Worm (Caenorhabditis elegans) whole organism, L4 larva: ENCODE measurements around the gene F10C2.4.

Experiments
- F10B5.3 ChIP-seq: sonication (generic microtip); optimal IDR thresholded peaks from 2 replicates; lab custom pipeline; 2016; ENCODE audit warnings: mild to moderate bottlenecking, missing genetic modification characterization, missing compliant biosample characterization
- F26F4.8 ChIP-seq: fragments of 200-800 bp; sonication (Bioruptor generic); conservative IDR thresholded peaks from 2 replicates; pipeline ENCODE4 v1.3.6; 2022; ENCODE audit warnings: missing genetic modification characterization, missing compliant biosample characterization
- F49E8.2 ChIP-seq: sonication (generic microtip); optimal IDR thresholded peaks from 2 replicates; lab custom pipeline; 2016; ENCODE audit warnings: missing compliant biosample characterization, mild to moderate bottlenecking, missing genetic modification characterization, borderline replicate concordance
- T20F7.1 ChIP-seq: fragments of 200-800 bp; sonication (Bioruptor generic); optimal IDR thresholded peaks from 2 replicates; lab custom pipeline; 2018; ENCODE audit warnings: mild to moderate bottlenecking, missing genetic modification characterization, missing compliant biosample characterization
- Y48G9A.11 ChIP-seq: fragments of 200-800 bp; sonication (Bioruptor generic); IDR thresholded peaks from 2 replicates; pipeline ENCODE4 v1.3.6; 2022; ENCODE audit warnings: missing genetic modification reagents, missing genetic modification characterization, missing compliant biosample characterization
- Y75B8A.6 ChIP-seq: fragments of 200-800 bp; sonication (Bioruptor generic); IDR thresholded peaks from 2 replicates; pipeline ENCODE4 v1.3.6; 2022; ENCODE audit warnings: missing genetic modification reagents, missing genetic modification characterization, missing compliant biosample characterization
- ZK546.5 ChIP-seq, 2 experiments: sonication (generic microtip); optimal IDR thresholded peaks; 2 replicates each; lab custom pipeline; 2017; ENCODE audit warnings: missing biosample characterization in 2 of 2, missing genetic modification characterization in 2 of 2
- aha-1 ChIP-seq: fragments of 150-350 bp; peaks from one replicate; lab custom pipeline; 2014; ENCODE audit warnings: missing biosample characterization, missing genetic modification characterization
- ama-1 ChIP-seq: fragments of 150-350 bp; optimal IDR thresholded peaks from 2 replicates; lab custom pipeline; 2014; ENCODE audit warnings: inconsistent platforms, mixed read lengths
- ceh-28 ChIP-seq: fragments of 150-350 bp; optimal IDR thresholded peaks from 2 replicates; lab custom pipeline; 2014; ENCODE audit warnings: missing biosample characterization, missing genetic modification reagents, missing genetic modification characterization
- ceh-44 ChIP-seq: fragments of 200-800 bp; sonication (Bioruptor generic); IDR thresholded peaks from 2 replicates; pipeline ENCODE4 v1.3.6; 2022; ENCODE audit warnings: missing genetic modification reagents, missing genetic modification characterization, missing compliant biosample characterization
- ceh-62 ChIP-seq: sonication (generic microtip); optimal IDR thresholded peaks from 2 replicates; lab custom pipeline; 2017; ENCODE audit warnings: missing biosample characterization, missing genetic modification characterization
- ctbp-1 ChIP-seq: fragments of 200-800 bp; sonication (Bioruptor generic); IDR thresholded peaks from 2 replicates; pipeline ENCODE4 v1.3.6; 2022; ENCODE audit warnings: missing genetic modification reagents, missing genetic modification characterization, missing compliant biosample characterization
- daf-16 ChIP-seq, 3 experiments: sonication (generic microtip); optimal IDR thresholded peaks; 2 replicates each; lab custom pipeline; 2016 to 2017; ENCODE audit warnings: missing genetic modification characterization in 3 of 3, missing genetic modification reagents in 3 of 3, mild to moderate bottlenecking in 2 of 3, missing compliant biosample characterization in 2 of 3, missing biosample characterization in 1 of 3, moderate library complexity in 1 of 3
- daf-8 ChIP-seq: fragments of 200-800 bp; sonication (Bioruptor generic); IDR thresholded peaks from 2 replicates; pipeline ENCODE4 v1.3.6; 2022; ENCODE audit warnings: missing genetic modification characterization, missing compliant biosample characterization
- dpl-1 ChIP-seq: fragments of 150-350 bp; optimal IDR thresholded peaks from 2 replicates; lab custom pipeline; 2014; ENCODE audit warnings: missing biosample characterization, missing genetic modification reagents, missing genetic modification characterization
- duxl-1 ChIP-seq: sonication (generic microtip); optimal IDR thresholded peaks from 2 replicates; lab custom pipeline; 2016; ENCODE audit warnings: mild to moderate bottlenecking, missing genetic modification characterization, moderate library complexity, missing compliant biosample characterization; ENCODE audit not compliant: poor library complexity
- egl-27 ChIP-seq: sonication (generic microtip); optimal IDR thresholded peaks from 3 replicates; lab custom pipeline; 2017; ENCODE audit warnings: missing biosample characterization, missing genetic modification reagents, missing genetic modification characterization
- egl-43 ChIP-seq: fragments of 200-800 bp; sonication (Bioruptor generic); IDR thresholded peaks from 2 replicates; pipeline ENCODE4 v1.3.6; 2022; ENCODE audit warnings: missing genetic modification reagents, missing genetic modification characterization, missing compliant biosample characterization
- fkh-10 ChIP-seq: fragments of 150-350 bp; optimal IDR thresholded peaks from 2 replicates; lab custom pipeline; 2014; ENCODE audit warnings: missing biosample characterization, missing genetic modification reagents, missing genetic modification characterization
- gei-8 ChIP-seq: fragments of 200-800 bp; sonication (Bioruptor generic); optimal IDR thresholded peaks from 2 replicates; lab custom pipeline; 2018; ENCODE audit warnings: mild to moderate bottlenecking, missing genetic modification characterization, missing compliant biosample characterization
- hlh-30 ChIP-seq: sonication (generic microtip); optimal IDR thresholded peaks from 2 replicates; lab custom pipeline; 2017; ENCODE audit warnings: antibody characterized with exemption, mild to moderate bottlenecking, missing genetic modification characterization, missing compliant biosample characterization; ENCODE audit not compliant: insufficient read depth
- hmg-1.1 ChIP-seq: fragments of 200-800 bp; sonication (Bioruptor generic); IDR thresholded peaks from 2 replicates; pipeline ENCODE4 v1.3.6; 2022; ENCODE audit warnings: missing genetic modification reagents, missing genetic modification characterization, missing compliant biosample characterization
- lin-1 ChIP-seq: fragments of 200-800 bp; sonication (Bioruptor generic); IDR thresholded peaks from 2 replicates; pipeline ENCODE4 v1.3.6; 2022; ENCODE audit warnings: missing genetic modification reagents, missing genetic modification characterization, missing compliant biosample characterization
- lin-15B ChIP-seq: fragments of 150-350 bp; sonication (generic microtip); optimal IDR thresholded peaks from 3 replicates; lab custom pipeline; 2014; ENCODE audit warnings: missing biosample characterization, missing genetic modification characterization
- lin-39 ChIP-seq: fragments of 150-350 bp; optimal IDR thresholded peaks from 2 replicates; lab custom pipeline; 2014; ENCODE audit warnings: missing biosample characterization, missing genetic modification reagents, missing genetic modification characterization
- lsy-2 ChIP-seq, 2 experiments: fragments of 150-350 bp in 1 of 2; sonication (generic microtip) in 1 of 2; optimal IDR thresholded peaks; 2 replicates each; lab custom pipeline; 2014 to 2017; ENCODE audit warnings: missing biosample characterization in 2 of 2, missing genetic modification characterization in 2 of 2
- madf-9 ChIP-seq: fragments of 200-800 bp; sonication (Bioruptor generic); conservative IDR thresholded peaks from 2 replicates; pipeline ENCODE4 v1.3.6; 2022; ENCODE audit warnings: missing genetic modification reagents, missing genetic modification characterization, missing compliant biosample characterization
- mdt-29 ChIP-seq: fragments of 200-800 bp; sonication (Bioruptor generic); IDR thresholded peaks from 2 replicates; pipeline ENCODE4 v1.3.6; 2022; ENCODE audit warnings: missing genetic modification reagents, missing genetic modification characterization, missing compliant biosample characterization
- mxl-2 ChIP-seq: fragments of 200-800 bp; sonication (Bioruptor generic); conservative IDR thresholded peaks from 2 replicates; pipeline ENCODE4 v1.3.6; 2022; ENCODE audit warnings: missing genetic modification reagents, missing genetic modification characterization, missing compliant biosample characterization
- mxl-3 ChIP-seq: fragments of 200-800 bp; sonication (Bioruptor generic); optimal IDR thresholded peaks from 2 replicates; lab custom pipeline; 2018; ENCODE audit warnings: mild to moderate bottlenecking, missing genetic modification characterization, missing compliant biosample characterization
- nhr-11 ChIP-seq: fragments of 150-350 bp; optimal IDR thresholded peaks from 2 replicates; lab custom pipeline; 2014; ENCODE audit warnings: missing biosample characterization, missing genetic modification characterization
- nhr-42 ChIP-seq: fragments of 200-800 bp; sonication (Bioruptor generic); IDR thresholded peaks from 2 replicates; pipeline ENCODE4 v1.3.6; 2022; ENCODE audit warnings: missing genetic modification characterization, missing compliant biosample characterization
- nhr-6 ChIP-seq: fragments of 150-350 bp; optimal IDR thresholded peaks from 2 replicates; lab custom pipeline; 2014; ENCODE audit warnings: missing biosample characterization, missing genetic modification characterization
- php-3 ChIP-seq: fragments of 200-800 bp; sonication (Bioruptor generic); IDR thresholded peaks from 2 replicates; pipeline ENCODE4 v1.3.6; 2022; ENCODE audit warnings: missing genetic modification reagents, missing genetic modification characterization, missing compliant biosample characterization
- sdz-12 ChIP-seq: fragments of 200-800 bp; sonication (Bioruptor generic); optimal IDR thresholded peaks from 2 replicates; lab custom pipeline; 2018; ENCODE audit warnings: mild to moderate bottlenecking, missing genetic modification characterization, missing compliant biosample characterization
- set-16 ChIP-seq: fragments of 200-800 bp; sonication (Bioruptor generic); IDR thresholded peaks from 2 replicates; pipeline ENCODE4 v1.3.6; 2022; ENCODE audit warnings: missing genetic modification reagents, missing genetic modification characterization, missing compliant biosample characterization
- skn-1 ChIP-seq: fragments of 150-350 bp; optimal IDR thresholded peaks from 2 replicates; lab custom pipeline; 2014; ENCODE audit warnings: missing biosample characterization, missing genetic modification characterization
- snpc-1.2 ChIP-seq: fragments of 200-800 bp; sonication (Bioruptor generic); IDR thresholded peaks from 2 replicates; pipeline ENCODE4 v1.3.6; 2022; ENCODE audit warnings: missing genetic modification reagents, missing genetic modification characterization, missing compliant biosample characterization
- snpc-4 ChIP-seq: fragments of 150-350 bp; optimal IDR thresholded peaks from 2 replicates; lab custom pipeline; 2014; ENCODE audit warnings: missing biosample characterization, missing genetic modification characterization
- tra-1 ChIP-seq: fragments of 200-800 bp; sonication (Bioruptor generic); IDR thresholded peaks from 2 replicates; pipeline ENCODE4 v1.3.6; 2022; ENCODE audit warnings: missing genetic modification reagents, missing genetic modification characterization, missing compliant biosample characterization
- unc-39 ChIP-seq: sonication (generic microtip); optimal IDR thresholded peaks from 2 replicates; lab custom pipeline; 2017; ENCODE audit warnings: missing biosample characterization, missing genetic modification characterization
- unc-62 ChIP-seq, 3 experiments: fragments of 150-350 bp in 1 of 3; sonication (generic microtip); optimal IDR thresholded peaks in 2 of 3; peaks in 1 of 3; 1 replicate in 1 of 3; 2 replicates in 2 of 3; lab custom pipeline; 2014 to 2017; ENCODE audit warnings: missing biosample characterization in 3 of 3, missing genetic modification characterization in 3 of 3, missing genetic modification reagents in 3 of 3, missing genotype in 1 of 3
- zag-1 ChIP-seq: fragments of 150-350 bp; optimal IDR thresholded peaks from 2 replicates; lab custom pipeline; 2014; ENCODE audit warnings: missing biosample characterization, missing genetic modification characterization
- ztf-7 ChIP-seq: fragments of 150-350 bp; optimal IDR thresholded peaks from 2 replicates; lab custom pipeline; 2014; ENCODE audit warnings: missing biosample characterization, missing genetic modification characterization

The F10C2.4 gene

ce11 chrV:11995862-11996261 is 45.5 kb upstream of the F10C2.4 start, which contains the start of gene C52E4.12:
TSS of gene C52E4.12 (plus strand) at chrV:11996162.
- TF ChIP-seq gei-8 (GFP tag; lab: Kevin White, UChicago) (no peak), skn-1 (tag; lab: Kevin White, UChicago) (no peak), F26F4.8 (GFP tag; lab: Robert Waterston, UW) (no peak), lin-1 (GFP tag; lab: Robert Waterston, UW) (no peak), mxl-3 (GFP tag; lab: Kevin White, UChicago) (no peak), egl-27 (tag; lab: Kevin White, UChicago) (no peak), nhr-11 (tag; lab: Kevin White, UChicago) (no peak), set-16 (GFP tag; lab: Robert Waterston, UW) (no peak), hlh-30 (tag; lab: Kevin White, UChicago) (no peak)

DNA sequence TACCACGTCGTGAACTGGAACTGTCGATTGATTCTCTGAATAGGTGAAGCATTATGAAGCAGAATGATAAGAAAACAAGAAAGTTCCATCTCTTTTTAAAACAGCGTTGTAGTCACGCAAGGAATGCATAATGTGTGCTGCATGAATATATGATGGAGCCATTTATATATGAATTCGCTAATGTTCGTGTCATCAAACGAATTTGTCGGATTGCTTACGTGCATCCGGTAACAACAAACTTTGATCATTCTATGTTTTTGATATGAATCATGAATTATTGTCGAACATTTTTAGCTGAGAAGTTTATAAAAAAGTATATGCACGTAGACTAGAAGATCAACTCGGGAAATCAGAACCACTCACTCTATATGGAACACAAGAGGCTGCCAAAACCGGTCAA is 44.0 kb upstream of the F10C2.4 start:
- no peak for TF ChIP-seq nhr-11 (tag; lab: Kevin White, UChicago)
- no peak for TF ChIP-seq T20F7.1 (GFP tag; lab: Kevin White, UChicago)
- no peak for TF ChIP-seq egl-43
- TF ChIP-seq snpc-4 (tag; lab: Kevin White, UChicago), result no peak
- TF ChIP-seq lsy-2 (tag; optimal IDR thresholded peaks at IDR 0.05; lab: Kevin White, UChicago), result no peak
- no peak for TF ChIP-seq fkh-10 (GFP tag; lab: Kevin White, UChicago)
- peak; percentile 66 for TF ChIP-seq aha-1 (tag; lab: Kevin White, UChicago)
- no peak for TF ChIP-seq dpl-1 (GFP tag; lab: Kevin White, UChicago)
- no peak for TF ChIP-seq lin-1 (GFP tag; lab: Robert Waterston, UW)

DNA sequence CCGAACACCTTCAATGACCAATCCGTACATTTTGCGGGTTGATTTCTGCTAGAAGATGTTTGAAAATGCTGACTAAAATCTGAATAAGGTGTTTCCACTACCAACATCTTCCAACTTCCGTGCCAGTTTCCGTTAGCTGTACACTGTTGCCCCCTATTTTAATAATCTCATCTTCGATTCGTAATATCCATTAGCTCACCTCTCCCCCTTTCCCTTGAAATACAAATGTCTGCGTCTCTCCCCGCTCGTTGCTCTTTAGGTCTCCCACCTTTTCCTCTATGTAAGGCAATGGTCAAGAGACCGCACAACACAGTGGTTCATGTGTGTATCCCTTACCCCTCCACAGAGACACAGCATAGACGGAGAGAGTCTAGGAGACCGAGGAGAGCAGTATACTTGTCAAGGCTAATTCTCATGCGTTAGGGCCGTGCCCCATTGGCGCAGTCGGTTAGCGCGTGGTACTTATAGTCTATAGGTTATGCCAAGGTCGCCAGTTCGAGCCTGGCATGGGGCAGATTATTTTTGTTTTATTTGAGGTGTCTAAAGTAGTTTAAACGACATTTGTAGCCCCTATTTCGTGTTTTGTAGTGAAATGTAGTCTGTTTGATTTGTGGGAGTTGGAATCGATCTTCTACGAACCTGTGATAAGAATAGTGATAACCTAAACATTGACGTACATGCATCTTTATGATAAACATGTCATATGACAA is 39.5 kb upstream of the F10C2.4 start, which contains the start of gene gcy-33:
Gene gcy-33 (minus strand): TSS at position 51 of the 710 bp plus-strand sequence.
- no peak for TF ChIP-seq ama-1 (lab: Kevin White, UChicago)
- TF ChIP-seq snpc-4 (tag; lab: Kevin White, UChicago), result no peak
- no peak for TF ChIP-seq unc-39 (tag; lab: Kevin White, UChicago)
- peak; percentile 56 for TF ChIP-seq F49E8.2 (tag; lab: Kevin White, UChicago)
- TF ChIP-seq madf-9, result peak; percentile 91
- TF ChIP-seq duxl-1 (tag; lab: Kevin White, UChicago), result peak; percentile 93
- no peak for TF ChIP-seq fkh-10 (GFP tag; lab: Kevin White, UChicago)
- no peak for TF ChIP-seq ZK546.5 (tag; optimal IDR thresholded peaks at IDR 0.05; lab: Kevin White, UChicago)
- peak; percentile 82 for TF ChIP-seq Y48G9A.11 (GFP tag; lab: Robert Waterston, UW)
- no peak for TF ChIP-seq lin-15B (tag; lab: Kevin White, UChicago)
- TF ChIP-seq ceh-62, result no peak
- no peak for TF ChIP-seq daf-8 (GFP tag; lab: Robert Waterston, UW)
- peak; percentile 89 for TF ChIP-seq hlh-30 (tag; lab: Kevin White, UChicago)
- peak; percentile 93 for TF ChIP-seq php-3 (GFP tag; lab: Robert Waterston, UW)
- TF ChIP-seq zag-1 (tag; lab: Kevin White, UChicago), result no peak
- TF ChIP-seq ceh-28, result no peak
- TF ChIP-seq daf-16 (GFP tag; optimal IDR thresholded peaks at IDR 0.05; lab: Kevin White, UChicago), result peak; percentile 29 to 88
- peak; percentile 92 for TF ChIP-seq daf-16 (tag; optimal IDR thresholded peaks at IDR 0.05; lab: Kevin White, UChicago)
- peak; percentile 83 for TF ChIP-seq ctbp-1 (GFP tag; lab: Robert Waterston, UW)
- TF ChIP-seq Y75B8A.6 (GFP tag; lab: Robert Waterston, UW), result peak; percentile 42; the same call in 1 of the 2 replicates
- peak; percentile 84 for TF ChIP-seq ztf-7 (tag; lab: Kevin White, UChicago)
- TF ChIP-seq mdt-29 (GFP tag; lab: Robert Waterston, UW), result peak; percentile 89
- TF ChIP-seq gei-8 (GFP tag; lab: Kevin White, UChicago), result peak; percentile 92
- peak; percentile 97 for TF ChIP-seq nhr-6 (tag; lab: Kevin White, UChicago)
- TF ChIP-seq hmg-1.1 (GFP tag; lab: Robert Waterston, UW), result peak; percentile 98
- peak in 1 of 2 experiments; percentile 51 for TF ChIP-seq unc-62 (GFP tag; optimal IDR thresholded peaks at IDR 0.05 in 1 of 2; lab: Kevin White, UChicago)
- TF ChIP-seq unc-62 (tag; optimal IDR thresholded peaks at IDR 0.05; lab: Kevin White, UChicago), result no peak
- peak; percentile 77 for TF ChIP-seq tra-1 (GFP tag; lab: Robert Waterston, UW)
- TF ChIP-seq F10B5.3 (tag; lab: Kevin White, UChicago), result peak; percentile 37
- TF ChIP-seq lin-39 (tag; lab: Kevin White, UChicago), result no peak
- TF ChIP-seq sdz-12 (GFP tag; lab: Kevin White, UChicago), result peak; percentile 94
- peak; percentile 64; the same call in 1 of the 2 replicates for TF ChIP-seq mxl-2 (GFP tag; lab: Robert Waterston, UW)
- TF ChIP-seq snpc-1.2 (GFP tag; lab: Robert Waterston, UW), result peak; percentile 89
- TF ChIP-seq ceh-44 (GFP tag; lab: Robert Waterston, UW), result peak; percentile 86
- TF ChIP-seq nhr-42 (GFP tag; lab: Robert Waterston, UW), result peak; percentile 77
